Worm (Caenorhabditis elegans): Measurements from ENCODE around the gene pro-3.

- no peak for TF ChIP-seq unc-62 (GFP tag; optimal IDR thresholded peaks at IDR 0.05)
- TF ChIP-seq egl-27 (tag; optimal IDR thresholded peaks at IDR 0.05): no peak
- no peak for TF ChIP-seq nhr-28 (tag; optimal IDR thresholded peaks at IDR 0.05)
- no peak for TF ChIP-seq ceh-88 (GFP tag; IDR thresholded peaks at IDR 0.05)
- TF ChIP-seq nhr-20 (tag; optimal IDR thresholded peaks at IDR 0.05): no peak
- TF ChIP-seq alr-1 (tag; optimal IDR thresholded peaks at IDR 0.05; ENCODE audit: borderline replicate concordance): no peak
- TF ChIP-seq sox-4 (tag; optimal IDR thresholded peaks at IDR 0.05): no peak
- no peak for TF ChIP-seq nhr-12 (tag; optimal IDR thresholded peaks at IDR 0.05)
These were observed 41.4 kb downstream of the pro-3 start for ce11 chrV:19076835-19077234.
